Worm (Caenorhabditis elegans) whole organism, L3 larva: ENCODE measurements around the gene fbxa-108.

Source experiments
- pha-4 ChIP-seq: fragments of 150-350 bp; optimal IDR thresholded peaks from 2 replicates; lab custom pipeline; 2014; ENCODE audit warnings: missing biosample characterization, missing genetic modification reagents, missing genetic modification characterization
- ztf-11 ChIP-seq: fragments of 150-350 bp; optimal IDR thresholded peaks from 2 replicates; lab custom pipeline; 2014; ENCODE audit warnings: missing biosample characterization, missing genetic modification characterization

DNA sequence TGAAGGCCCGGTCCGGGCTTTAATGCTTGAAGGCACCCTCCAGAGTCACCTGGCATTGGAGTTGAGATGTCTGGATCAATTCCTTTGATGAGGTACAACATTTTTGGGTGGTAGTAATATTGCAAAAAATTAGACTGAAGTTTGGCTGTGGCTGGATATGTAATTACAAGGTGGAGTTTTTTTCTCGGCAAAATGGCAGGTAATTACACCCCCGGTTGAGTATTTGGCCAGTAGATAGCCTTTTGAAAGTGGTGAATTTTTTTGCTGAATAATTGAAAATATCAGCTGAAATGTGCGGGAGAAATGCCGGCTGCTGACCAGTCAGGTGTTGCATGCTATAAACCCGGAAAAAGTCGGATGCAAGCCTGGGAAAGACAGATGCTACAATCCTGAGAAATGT, 39.9 kb upstream of the fbxa-108 start, which contains the start of gene Y26G10.4:
- TF ChIP-seq pha-4 (tag; lab: Kevin White, UChicago) (no peak), ztf-11 (no peak)
